Worm (Caenorhabditis elegans): ENCODE data around the gene F53F1.4.

DNA sequence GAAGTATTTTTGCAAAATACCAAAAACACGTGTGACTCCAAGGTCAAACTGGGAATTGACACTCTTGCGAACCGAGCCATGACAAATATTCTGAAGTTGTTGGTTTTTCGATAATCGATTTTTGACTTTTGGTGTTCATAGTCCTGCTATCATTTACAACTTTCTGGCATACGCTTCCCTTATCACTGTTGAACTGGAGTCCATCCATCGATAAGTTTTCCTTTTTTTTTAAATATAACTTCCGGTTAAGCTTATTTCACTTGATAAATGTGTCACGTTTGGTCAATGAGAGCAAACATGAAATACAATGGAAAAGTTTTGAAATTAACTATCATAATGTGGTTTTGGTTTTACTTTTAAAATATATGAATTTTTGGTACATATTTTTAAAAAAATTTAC lies 10.8 kb downstream of the F53F1.4 start:
- TF ChIP-seq lin-14 (GFP tag; optimal IDR thresholded peaks at IDR 0.05) = no peak
- no peak for TF ChIP-seq elt-3 (tag; optimal IDR thresholded peaks at IDR 0.05)
- no peak for TF ChIP-seq sox-4 (tag; optimal IDR thresholded peaks at IDR 0.05)
- no peak for TF ChIP-seq unc-98 (GFP tag; IDR thresholded peaks at IDR 0.05)
- TF ChIP-seq fos-1 (tag; optimal IDR thresholded peaks at IDR 0.05) = no peak
- no peak for TF ChIP-seq unc-62 (GFP tag; optimal IDR thresholded peaks at IDR 0.05)
- no peak for TF ChIP-seq unc-86 (tag; optimal IDR thresholded peaks at IDR 0.05)
- no peak for TF ChIP-seq ets-5 (GFP tag; IDR thresholded peaks at IDR 0.05)
- TF ChIP-seq zag-1 (tag; optimal IDR thresholded peaks at IDR 0.05) = no peak
- TF ChIP-seq unc-130 (tag; optimal IDR thresholded peaks at IDR 0.05) = no peak
- no peak for TF ChIP-seq hpl-2 (GFP tag; optimal IDR thresholded peaks at IDR 0.05)
- TF ChIP-seq ceh-63 (GFP tag; optimal IDR thresholded peaks at IDR 0.05) = no peak
- TF ChIP-seq nhr-84 (tag; optimal IDR thresholded peaks at IDR 0.05) = no peak
- TF ChIP-seq unc-30 (tag; optimal IDR thresholded peaks at IDR 0.05) = no peak

Measured in whole organism, L1 larva.